Worm (Caenorhabditis elegans) whole organism, young adult: ENCODE data around the gene ints-5.
A peak's percentile ranks its signal among the peaks of the same experiment; 100 is the strongest.

Source experiments
- B0261.1 ChIP-seq: sonication (generic microtip); optimal IDR thresholded peaks from 2 replicates; lab custom pipeline; 2016; ENCODE audit warnings: mild to moderate bottlenecking, missing genetic modification characterization, moderate library complexity, missing compliant biosample characterization
- C06A6.2 ChIP-seq: fragments of 200-800 bp; sonication (Bioruptor generic); conservative IDR thresholded peaks from 2 replicates; pipeline ENCODE4 v1.3.6; 2022; ENCODE audit warnings: missing genetic modification characterization, missing compliant biosample characterization
- D2030.7 ChIP-seq: fragments of 200-800 bp; sonication (Bioruptor generic); IDR thresholded peaks from 2 replicates; pipeline ENCODE4 v1.3.6; 2022; ENCODE audit warnings: missing genetic modification reagents, missing genetic modification characterization, missing compliant biosample characterization
- F22D6.2 ChIP-seq: sonication (generic microtip); optimal IDR thresholded peaks from 2 replicates; lab custom pipeline; 2016; ENCODE audit warnings: mild to moderate bottlenecking, missing genetic modification characterization, missing compliant biosample characterization
- F33H1.4 ChIP-seq: fragments of 200-800 bp; sonication (Bioruptor generic); IDR thresholded peaks from 2 replicates; pipeline ENCODE4 v1.3.6; 2022; ENCODE audit warnings: missing genetic modification reagents, missing genetic modification characterization, missing compliant biosample characterization
- F37B4.10 ChIP-seq: fragments of 200-800 bp; sonication (Bioruptor generic); IDR thresholded peaks from 2 replicates; pipeline ENCODE4 v1.3.6; 2022; ENCODE audit warnings: missing genetic modification characterization, missing compliant biosample characterization
- F49E8.2 ChIP-seq: sonication (generic microtip); optimal IDR thresholded peaks from 3 replicates; lab custom pipeline; 2017; ENCODE audit warnings: missing genetic modification characterization, mild to moderate bottlenecking, missing compliant biosample characterization, antibody characterized with exemption, moderate library complexity; ENCODE audit not compliant: insufficient read depth
- Y53F4B.3 ChIP-seq: fragments of 200-800 bp; sonication (Bioruptor generic); IDR thresholded peaks from 2 replicates; pipeline ENCODE4 v1.3.6; 2022; ENCODE audit warnings: missing genetic modification reagents, missing genetic modification characterization, missing compliant biosample characterization
- Y67H2A.10 ChIP-seq: fragments of 200-800 bp; sonication (Bioruptor generic); conservative IDR thresholded peaks from 2 replicates; pipeline ENCODE4 v1.3.6; 2022; ENCODE audit warnings: missing genetic modification reagents, missing genetic modification characterization, missing compliant biosample characterization
- aptf-2 ChIP-seq: fragments of 200-800 bp; sonication (Bioruptor generic); conservative IDR thresholded peaks from 2 replicates; pipeline ENCODE4 v1.3.6; 2022; ENCODE audit warnings: missing genetic modification reagents, missing genetic modification characterization, missing compliant biosample characterization
- athp-1 ChIP-seq: sonication (generic microtip); optimal IDR thresholded peaks from 2 replicates; lab custom pipeline; 2017; ENCODE audit warnings: mild to moderate bottlenecking, missing genetic modification characterization, missing compliant biosample characterization
- bed-2 ChIP-seq: fragments of 200-800 bp; sonication (Bioruptor generic); IDR thresholded peaks from 2 replicates; pipeline ENCODE4 v1.3.6; 2022; ENCODE audit warnings: missing genetic modification reagents, missing genetic modification characterization, missing compliant biosample characterization
- ccch-3 ChIP-seq: fragments of 200-800 bp; sonication (Bioruptor generic); optimal IDR thresholded peaks from 2 replicates; lab custom pipeline; 2018; ENCODE audit warnings: mild to moderate bottlenecking, missing genetic modification characterization, missing compliant biosample characterization
- cebp-2 ChIP-seq: fragments of 200-800 bp; sonication (Bioruptor generic); IDR thresholded peaks from 2 replicates; pipeline ENCODE4 v1.3.6; 2022; ENCODE audit warnings: missing genetic modification characterization, missing compliant biosample characterization
- ceh-27 ChIP-seq: fragments of 200-800 bp; sonication (Bioruptor generic); optimal IDR thresholded peaks from 2 replicates; lab custom pipeline; 2018; ENCODE audit warnings: mild to moderate bottlenecking, missing genetic modification characterization, moderate library complexity, missing compliant biosample characterization
- chd-7 ChIP-seq: sonication (generic microtip); optimal IDR thresholded peaks from 2 replicates; lab custom pipeline; 2016; ENCODE audit warnings: mild to moderate bottlenecking, missing genetic modification characterization, moderate library complexity, missing compliant biosample characterization
- die-1 ChIP-seq: sonication (generic microtip); optimal IDR thresholded peaks from 2 replicates; lab custom pipeline; 2016; ENCODE audit warnings: missing genotype, mild to moderate bottlenecking, missing genetic modification characterization, missing compliant biosample characterization
- dox-1 ChIP-seq: fragments of 200-800 bp; sonication (Bioruptor generic); IDR thresholded peaks from 2 replicates; pipeline ENCODE4 v1.3.6; 2022; ENCODE audit warnings: missing genetic modification reagents, missing genetic modification characterization, missing compliant biosample characterization
- dpff-1 ChIP-seq: sonication (generic microtip); optimal IDR thresholded peaks from 2 replicates; lab custom pipeline; 2017; ENCODE audit warnings: mild to moderate bottlenecking, missing genetic modification characterization, missing compliant biosample characterization
- ekl-4 ChIP-seq: fragments of 200-800 bp; sonication (Bioruptor generic); IDR thresholded peaks from 2 replicates; pipeline ENCODE4 v1.3.6; 2022; ENCODE audit warnings: missing genetic modification reagents, missing genetic modification characterization, missing compliant biosample characterization
- ets-4 ChIP-seq: fragments of 200-800 bp; sonication (Bioruptor generic); optimal IDR thresholded peaks from 2 replicates; lab custom pipeline; 2018; ENCODE audit warnings: mild to moderate bottlenecking, missing genetic modification characterization, missing compliant biosample characterization
- hlh-26 ChIP-seq: fragments of 200-800 bp; sonication (Bioruptor generic); conservative IDR thresholded peaks from 2 replicates; pipeline ENCODE4 v1.3.6; 2022; ENCODE audit warnings: missing genetic modification reagents, missing genetic modification characterization, missing compliant biosample characterization
- hmg-20 ChIP-seq: fragments of 200-800 bp; sonication (Bioruptor generic); IDR thresholded peaks from 2 replicates; pipeline ENCODE4 v1.3.6; 2022; ENCODE audit warnings: missing genetic modification reagents, missing genetic modification characterization, missing compliant biosample characterization
- hrde-1 ChIP-seq: sonication (generic microtip); optimal IDR thresholded peaks from 2 replicates; lab custom pipeline; 2016; ENCODE audit warnings: missing genetic modification characterization, mild to moderate bottlenecking, missing compliant biosample characterization, moderate library complexity, missing genotype, missing genetic modification reagents, borderline replicate concordance
- hsf-1 ChIP-seq: fragments of 200-800 bp; sonication (Bioruptor generic); IDR thresholded peaks from 2 replicates; pipeline ENCODE4 v1.3.6; 2022; ENCODE audit warnings: missing genetic modification reagents, missing genetic modification characterization, missing compliant biosample characterization
- let-526 ChIP-seq: fragments of 200-800 bp; sonication (Bioruptor generic); IDR thresholded peaks from 2 replicates; pipeline ENCODE4 v1.3.6; 2022; ENCODE audit warnings: missing genetic modification reagents, missing genetic modification characterization, missing compliant biosample characterization
- lin-40 ChIP-seq: sonication (generic microtip); optimal IDR thresholded peaks from 2 replicates; lab custom pipeline; 2016; ENCODE audit warnings: missing genetic modification characterization, mild to moderate bottlenecking, missing compliant biosample characterization, missing genotype, missing genetic modification reagents
- lin-54 ChIP-seq: fragments of 200-800 bp; sonication (Bioruptor generic); optimal IDR thresholded peaks from 2 replicates; lab custom pipeline; 2018; ENCODE audit warnings: mild to moderate bottlenecking, missing genetic modification characterization, missing compliant biosample characterization
- madf-10 ChIP-seq: sonication (generic microtip); optimal IDR thresholded peaks from 2 replicates; lab custom pipeline; 2016; ENCODE audit warnings: mild to moderate bottlenecking, missing genetic modification characterization, missing compliant biosample characterization
- mes-4 ChIP-seq: sonication (generic microtip); optimal IDR thresholded peaks from 2 replicates; lab custom pipeline; 2016; ENCODE audit warnings: missing genotype, missing genetic modification characterization, missing compliant biosample characterization
- pha-4 ChIP-seq: fragments of 150-350 bp; sonication (generic microtip); optimal IDR thresholded peaks from 2 replicates; lab custom pipeline; 2014; ENCODE audit warnings: missing biosample characterization, missing genetic modification reagents, missing genetic modification characterization
- rcor-1 ChIP-seq: fragments of 200-800 bp; sonication (Bioruptor generic); IDR thresholded peaks from 2 replicates; pipeline ENCODE4 v1.3.6; 2022; ENCODE audit warnings: missing genetic modification reagents, missing genetic modification characterization, missing compliant biosample characterization
- sdz-38 ChIP-seq: sonication (generic microtip); optimal IDR thresholded peaks from 2 replicates; lab custom pipeline; 2016; ENCODE audit warnings: missing genotype, missing genetic modification characterization, missing compliant biosample characterization
- snpc-4 ChIP-seq, 5 experiments: fragments of 150-350 bp in 1 of 5; sonication (generic microtip) in 4 of 5; optimal IDR thresholded peaks; 2 replicates each; lab custom pipeline; 2014 to 2018; ENCODE audit warnings: missing genetic modification characterization in 5 of 5, missing biosample characterization in 3 of 5, antibody characterized with exemption in 2 of 5, mild to moderate bottlenecking in 2 of 5, missing compliant biosample characterization in 2 of 5, missing genotype in 2 of 5, moderate library complexity in 2 of 5, missing genetic modification reagents in 1 of 5
- sptf-2 ChIP-seq: fragments of 200-800 bp; sonication (Bioruptor generic); optimal IDR thresholded peaks from 2 replicates; lab custom pipeline; 2018; ENCODE audit warnings: mild to moderate bottlenecking, missing genetic modification characterization, missing compliant biosample characterization
- tbp1 ChIP-seq: fragments of 200-800 bp; sonication (Bioruptor generic); optimal IDR thresholded peaks from 2 replicates; lab custom pipeline; 2018; ENCODE audit warnings: mild to moderate bottlenecking, missing genetic modification characterization, missing compliant biosample characterization
- tbx-9 ChIP-seq: sonication (generic microtip); optimal IDR thresholded peaks from 2 replicates; lab custom pipeline; 2016; ENCODE audit warnings: borderline replicate concordance, missing genetic modification characterization, inconsistent platforms, missing compliant biosample characterization
- tlf-1 ChIP-seq: fragments of 200-800 bp; sonication (Bioruptor generic); optimal IDR thresholded peaks from 2 replicates; lab custom pipeline; 2018; ENCODE audit warnings: mild to moderate bottlenecking, missing genetic modification characterization, missing compliant biosample characterization
- ztf-28 ChIP-seq: fragments of 200-800 bp; sonication (Bioruptor generic); IDR thresholded peaks from 2 replicates; pipeline ENCODE4 v1.3.6; 2022; ENCODE audit warnings: missing genetic modification reagents, missing genetic modification characterization, missing compliant biosample characterization

ints-5 gene

ce11 chrV:18564786-18565185, 31.0 kb downstream of the ints-5 start, which contains the start of gene srg-34:
TSS of gene srg-34 (minus strand) at chrV:18564886.
- TF ChIP-seq tbp1 (no peak), mes-4 (tag; lab: Kevin White, UChicago) (no peak), ztf-28 (GFP tag; lab: Robert Waterston, UW) (no peak), dpff-1 (no peak), let-526 (GFP tag; lab: Robert Waterston, UW) (no peak), F33H1.4 (GFP tag; lab: Robert Waterston, UW) (no peak), lin-40 (tag; lab: Kevin White, UChicago) (no peak), dox-1 (GFP tag; lab: Robert Waterston, UW) (no peak), B0261.1 (tag; lab: Kevin White, UChicago) (no peak), hlh-26 (GFP tag; lab: Robert Waterston, UW) (no peak), lin-54 (GFP tag; lab: Kevin White, UChicago) (no peak), F37B4.10 (no peak), ccch-3 (GFP tag; lab: Kevin White, UChicago) (no peak), pha-4 (tag; lab: Kevin White, UChicago) (no peak), athp-1 (tag; lab: Kevin White, UChicago) (no peak)

ce11 chrV:18565621-18566020, 31.9 kb downstream of the ints-5 start:
- 0 out of 2 replicates have a peak, but pooled peaks have one; percentile 16 for TF ChIP-seq ekl-4 (GFP tag; lab: Robert Waterston, UW)
- TF ChIP-seq die-1 (tag; lab: Kevin White, UChicago) = no peak
- TF ChIP-seq, all 124 proteins: peak for 1

ce11 chrV:18566352-18566751, 32.6 kb downstream of the ints-5 start:
- TF ChIP-seq F37B4.10 (0 out of 2 replicates have a peak, but pooled peaks have one; percentile 47), dox-1 (GFP tag; lab: Robert Waterston, UW) (peak; percentile 75), D2030.7 (peak; percentile 32; the same call in 1 of the 2 replicates)
- TF ChIP-seq, all 124 proteins: peak for 3; not testable (repeated sequence) for 121

ce11 chrV:18569445-18569844, 35.7 kb downstream of the ints-5 start:
- TF ChIP-seq Y53F4B.3 (GFP tag; lab: Robert Waterston, UW) (no peak), lin-40 (tag; lab: Kevin White, UChicago) (peak; percentile 32)

- TF ChIP-seq hsf-1 = no peak
- TF ChIP-seq madf-10 (tag; lab: Kevin White, UChicago) = no peak
- TF ChIP-seq ceh-27 = no peak
- no peak for TF ChIP-seq aptf-2 (GFP tag; lab: Robert Waterston, UW)
- TF ChIP-seq, all 124 proteins: peak for 0
These were observed 37.8 kb downstream of the ints-5 start, which contains the start of gene Y51A2D.21 for ce11 chrV:18571533-18571932. TSS of gene Y51A2D.21 (plus strand) at chrV:18571833.

- TF ChIP-seq tbx-9 (tag; lab: Kevin White, UChicago) (no peak), cebp-2 (GFP tag; lab: Robert Waterston, UW) (no peak), C06A6.2 (GFP tag; lab: Robert Waterston, UW) (0 out of 2 replicates have a peak, but pooled peaks have one; percentile 23), ceh-27 (no peak), hrde-1 (tag; lab: Kevin White, UChicago) (no peak), rcor-1 (GFP tag; lab: Robert Waterston, UW) (no peak), ets-4 (peak; percentile 31), sptf-2 (GFP tag; lab: Kevin White, UChicago) (no peak), snpc-4 (GFP tag; optimal IDR thresholded peaks at IDR 0.05; lab: Kevin White, UChicago) (no peak), snpc-4 (tag; optimal IDR thresholded peaks at IDR 0.05; lab: Kevin White, UChicago) (peak in 1 of 4 experiments; percentile 17), chd-7 (tag; lab: Kevin White, UChicago) (peak; percentile 37), F22D6.2 (tag; lab: Kevin White, UChicago) (no peak), bed-2 (GFP tag; lab: Robert Waterston, UW) (no peak), hmg-20 (GFP tag; lab: Robert Waterston, UW) (no peak), Y67H2A.10 (GFP tag; lab: Robert Waterston, UW) (no peak), sdz-38 (no peak), tlf-1 (peak; percentile 49), F49E8.2 (tag; lab: Kevin White, UChicago) (no peak), tbp1 (no peak), dox-1 (GFP tag; lab: Robert Waterston, UW) (peak; percentile 34; the same call in 1 of the 2 replicates), dpff-1 (no peak)
These were observed 39.4 kb downstream of the ints-5 start for ce11 chrV:18573199-18573598.
